Worm (Caenorhabditis elegans) whole organism, L4/young adult: Measurements from ENCODE around the gene tiar-1.
"Not testable (repeated sequence)": the region's sequence is repeated elsewhere in the genome, so short reads cannot be mapped to it uniquely, and the experiment has no call there.

ENCODE experiments used
- W03F9.2 ChIP-seq: fragments of 150-350 bp; optimal IDR thresholded peaks from 2 replicates; lab custom pipeline; 2014; ENCODE audit warnings: missing biosample characterization, missing genetic modification characterization
- dao-5 ChIP-seq: sonication (generic microtip); optimal IDR thresholded peaks from 2 replicates; lab custom pipeline; 2016; ENCODE audit warnings: missing genotype, missing genetic modification characterization, moderate library complexity, missing compliant biosample characterization
- him-1 ChIP-seq: sonication (generic microtip); optimal IDR thresholded peaks from 2 replicates; lab custom pipeline; 2016; ENCODE audit warnings: missing genotype, missing genetic modification reagents, missing genetic modification characterization, missing compliant biosample characterization

ce11 chrII:5757656-5758055, 43.0 kb upstream of the tiar-1 start, which contains the start of the genes F10C1.3 and F10C1.23:
- not testable (repeated sequence) for TF ChIP-seq him-1, W03F9.2, dao-5 (tag; lab: Kevin White, UChicago)
